Worm (Caenorhabditis elegans) whole organism, young adult: Measurements from ENCODE around the gene nas-28.

ENCODE experiments used
- F57C9.4 ChIP-seq: sonication (generic microtip); optimal IDR thresholded peaks from 2 replicates; lab custom pipeline; 2017; ENCODE audit warnings: mild to moderate bottlenecking, missing genetic modification characterization, missing compliant biosample characterization
- T07F8.4 ChIP-seq: sonication (generic microtip); optimal IDR thresholded peaks from 2 replicates; lab custom pipeline; 2016; ENCODE audit warnings: mild to moderate bottlenecking, missing genetic modification characterization, moderate library complexity, missing compliant biosample characterization
- ama-1 ChIP-seq, 3 experiments: fragments of 150-350 bp in 1 of 3; sonication (generic microtip) in 2 of 3; optimal IDR thresholded peaks; 2 replicates each; lab custom pipeline; 2014 to 2018; ENCODE audit warnings: missing biosample characterization in 2 of 3, missing genetic modification characterization in 2 of 3, missing genetic modification reagents in 2 of 3
- attf-3 ChIP-seq: fragments of 200-800 bp; sonication (Bioruptor generic); conservative IDR thresholded peaks from 2 replicates; pipeline ENCODE4 v1.3.6; 2022; ENCODE audit warnings: missing genetic modification reagents, missing genetic modification characterization, missing compliant biosample characterization
- ceh-40 ChIP-seq: fragments of 200-800 bp; sonication (Bioruptor generic); IDR thresholded peaks from 2 replicates; pipeline ENCODE4 v1.3.6; 2022; ENCODE audit warnings: missing genetic modification characterization, missing compliant biosample characterization
- mes-4 ChIP-seq: sonication (generic microtip); optimal IDR thresholded peaks from 2 replicates; lab custom pipeline; 2016; ENCODE audit warnings: missing genotype, missing genetic modification characterization, missing compliant biosample characterization
- pha-4 ChIP-seq: fragments of 150-350 bp; sonication (generic microtip); optimal IDR thresholded peaks from 2 replicates; lab custom pipeline; 2014; ENCODE audit warnings: missing biosample characterization, missing genetic modification reagents, missing genetic modification characterization
- sea-2 ChIP-seq: fragments of 200-800 bp; sonication (Bioruptor generic); IDR thresholded peaks from 2 replicates; pipeline ENCODE4 v1.3.6; 2022; ENCODE audit warnings: missing genetic modification characterization, missing compliant biosample characterization
- tbx-9 ChIP-seq: sonication (generic microtip); optimal IDR thresholded peaks from 2 replicates; lab custom pipeline; 2016; ENCODE audit warnings: borderline replicate concordance, missing genetic modification characterization, inconsistent platforms, missing compliant biosample characterization
- ztf-18 ChIP-seq: sonication (generic microtip); optimal IDR thresholded peaks from 2 replicates; lab custom pipeline; 2016; ENCODE audit warnings: missing genotype, mild to moderate bottlenecking, missing genetic modification characterization, missing compliant biosample characterization
- ztf-22 ChIP-seq: fragments of 200-800 bp; sonication (Bioruptor generic); optimal IDR thresholded peaks from 2 replicates; lab custom pipeline; 2018; ENCODE audit warnings: mild to moderate bottlenecking, missing genetic modification characterization, moderate library complexity, missing compliant biosample characterization

- peak; percentile 67 for TF ChIP-seq ztf-18 (tag; lab: Kevin White, UChicago)
- no peak for TF ChIP-seq attf-3 (GFP tag; lab: Robert Waterston, UW)
- TF ChIP-seq F57C9.4 (tag; lab: Kevin White, UChicago), result no peak
- no peak for TF ChIP-seq tbx-9
- no peak for TF ChIP-seq ztf-22
- no peak for TF ChIP-seq T07F8.4 (tag; lab: Kevin White, UChicago)
- TF ChIP-seq ceh-40 (GFP tag; lab: Robert Waterston, UW), result no peak
- no peak for TF ChIP-seq sea-2 (GFP tag; lab: Robert Waterston, UW)
- TF ChIP-seq pha-4 (tag; lab: Kevin White, UChicago), result no peak
- TF ChIP-seq ama-1 (optimal IDR thresholded peaks at IDR 0.05; lab: Kevin White, UChicago), result no peak
- peak in 1 of 2 experiments; percentile 35 for TF ChIP-seq ama-1 (GFP tag; optimal IDR thresholded peaks at IDR 0.05; lab: Kevin White, UChicago)
- no peak for TF ChIP-seq mes-4 (tag; lab: Kevin White, UChicago)
Measured at ce11 chrIII:6210215-6210822, 27.3 kb upstream of the nas-28 start.
